Worm (Caenorhabditis elegans) whole organism, L4 larva: ENCODE results near the gene C06H5.14.

Source experiments
- F26F4.8 ChIP-seq: fragments of 200-800 bp; sonication (Bioruptor generic); conservative IDR thresholded peaks from 2 replicates; pipeline ENCODE4 v1.3.6; 2022; ENCODE audit warnings: missing genetic modification characterization, missing compliant biosample characterization
- F49E8.2 ChIP-seq: sonication (generic microtip); optimal IDR thresholded peaks from 2 replicates; lab custom pipeline; 2016; ENCODE audit warnings: missing compliant biosample characterization, mild to moderate bottlenecking, missing genetic modification characterization, borderline replicate concordance
- R02D3.7 ChIP-seq: fragments of 150-350 bp; sonication (generic microtip); optimal IDR thresholded peaks from 3 replicates; lab custom pipeline; 2014; ENCODE audit warnings: missing biosample characterization, missing genetic modification characterization
- T20F7.1 ChIP-seq: fragments of 200-800 bp; sonication (Bioruptor generic); optimal IDR thresholded peaks from 2 replicates; lab custom pipeline; 2018; ENCODE audit warnings: mild to moderate bottlenecking, missing genetic modification characterization, missing compliant biosample characterization
- Y48G9A.11 ChIP-seq: fragments of 200-800 bp; sonication (Bioruptor generic); IDR thresholded peaks from 2 replicates; pipeline ENCODE4 v1.3.6; 2022; ENCODE audit warnings: missing genetic modification reagents, missing genetic modification characterization, missing compliant biosample characterization
- Y75B8A.6 ChIP-seq: fragments of 200-800 bp; sonication (Bioruptor generic); IDR thresholded peaks from 2 replicates; pipeline ENCODE4 v1.3.6; 2022; ENCODE audit warnings: missing genetic modification reagents, missing genetic modification characterization, missing compliant biosample characterization
- aha-1 ChIP-seq: fragments of 150-350 bp; peaks from one replicate; lab custom pipeline; 2014; ENCODE audit warnings: missing biosample characterization, missing genetic modification characterization
- aly-2 ChIP-seq: sonication (generic microtip); optimal IDR thresholded peaks from 2 replicates; lab custom pipeline; 2018; ENCODE audit warnings: missing biosample characterization, missing genetic modification characterization
- arid-1 ChIP-seq: fragments of 200-800 bp; sonication (Bioruptor generic); conservative IDR thresholded peaks from 2 replicates; pipeline ENCODE4 v1.3.6; 2022; ENCODE audit warnings: missing genetic modification reagents, missing genetic modification characterization, missing compliant biosample characterization
- ceh-20 ChIP-seq: fragments of 200-800 bp; sonication (Bioruptor generic); IDR thresholded peaks from 2 replicates; pipeline ENCODE4 v1.3.6; 2022; ENCODE audit warnings: missing genetic modification reagents, missing genetic modification characterization, missing compliant biosample characterization
- ceh-44 ChIP-seq: fragments of 200-800 bp; sonication (Bioruptor generic); IDR thresholded peaks from 2 replicates; pipeline ENCODE4 v1.3.6; 2022; ENCODE audit warnings: missing genetic modification reagents, missing genetic modification characterization, missing compliant biosample characterization
- ceh-82 ChIP-seq: sonication (generic microtip); optimal IDR thresholded peaks from 2 replicates; lab custom pipeline; 2017; ENCODE audit warnings: missing biosample characterization, missing genetic modification characterization
- daf-16 ChIP-seq, 3 experiments: sonication (generic microtip); optimal IDR thresholded peaks; 2 replicates each; lab custom pipeline; 2016 to 2017; ENCODE audit warnings: missing genetic modification characterization in 3 of 3, missing genetic modification reagents in 3 of 3, mild to moderate bottlenecking in 2 of 3, missing compliant biosample characterization in 2 of 3, missing biosample characterization in 1 of 3, moderate library complexity in 1 of 3
- daf-19 ChIP-seq: fragments of 200-800 bp; sonication (Bioruptor generic); conservative IDR thresholded peaks from 2 replicates; pipeline ENCODE4 v1.3.6; 2022; ENCODE audit warnings: missing genetic modification characterization, missing compliant biosample characterization
- daf-8 ChIP-seq: fragments of 200-800 bp; sonication (Bioruptor generic); IDR thresholded peaks from 2 replicates; pipeline ENCODE4 v1.3.6; 2022; ENCODE audit warnings: missing genetic modification characterization, missing compliant biosample characterization
- duxl-1 ChIP-seq: sonication (generic microtip); optimal IDR thresholded peaks from 2 replicates; lab custom pipeline; 2016; ENCODE audit warnings: mild to moderate bottlenecking, missing genetic modification characterization, moderate library complexity, missing compliant biosample characterization; ENCODE audit not compliant: poor library complexity
- dve-1 ChIP-seq: sonication (generic microtip); optimal IDR thresholded peaks from 2 replicates; lab custom pipeline; 2017; ENCODE audit warnings: antibody characterized with exemption, mild to moderate bottlenecking, missing genetic modification characterization, missing compliant biosample characterization; ENCODE audit not compliant: insufficient read depth
- egl-27 ChIP-seq: sonication (generic microtip); optimal IDR thresholded peaks from 3 replicates; lab custom pipeline; 2017; ENCODE audit warnings: missing biosample characterization, missing genetic modification reagents, missing genetic modification characterization
- egl-43 ChIP-seq: fragments of 200-800 bp; sonication (Bioruptor generic); IDR thresholded peaks from 2 replicates; pipeline ENCODE4 v1.3.6; 2022; ENCODE audit warnings: missing genetic modification reagents, missing genetic modification characterization, missing compliant biosample characterization
- fkh-10 ChIP-seq: fragments of 150-350 bp; optimal IDR thresholded peaks from 2 replicates; lab custom pipeline; 2014; ENCODE audit warnings: missing biosample characterization, missing genetic modification reagents, missing genetic modification characterization
- gei-8 ChIP-seq: fragments of 200-800 bp; sonication (Bioruptor generic); optimal IDR thresholded peaks from 2 replicates; lab custom pipeline; 2018; ENCODE audit warnings: mild to moderate bottlenecking, missing genetic modification characterization, missing compliant biosample characterization
- hmg-1.1 ChIP-seq: fragments of 200-800 bp; sonication (Bioruptor generic); IDR thresholded peaks from 2 replicates; pipeline ENCODE4 v1.3.6; 2022; ENCODE audit warnings: missing genetic modification reagents, missing genetic modification characterization, missing compliant biosample characterization
- lin-13 ChIP-seq: fragments of 150-350 bp; optimal IDR thresholded peaks from 2 replicates; lab custom pipeline; 2014; ENCODE audit warnings: missing biosample characterization, missing genetic modification reagents, missing genetic modification characterization
- lir-3 ChIP-seq: sonication (generic microtip); optimal IDR thresholded peaks from 2 replicates; lab custom pipeline; 2016; ENCODE audit warnings: mild to moderate bottlenecking, missing genetic modification characterization, missing compliant biosample characterization
- madf-9 ChIP-seq: fragments of 200-800 bp; sonication (Bioruptor generic); conservative IDR thresholded peaks from 2 replicates; pipeline ENCODE4 v1.3.6; 2022; ENCODE audit warnings: missing genetic modification reagents, missing genetic modification characterization, missing compliant biosample characterization
- mdl-1 ChIP-seq, 2 experiments: fragments of 150-350 bp in 1 of 2; sonication (generic microtip) in 1 of 2; optimal IDR thresholded peaks; 2 replicates each; lab custom pipeline; 2014 to 2017; ENCODE audit warnings: missing biosample characterization in 2 of 2, missing genetic modification characterization in 2 of 2
- mxl-2 ChIP-seq: fragments of 200-800 bp; sonication (Bioruptor generic); conservative IDR thresholded peaks from 2 replicates; pipeline ENCODE4 v1.3.6; 2022; ENCODE audit warnings: missing genetic modification reagents, missing genetic modification characterization, missing compliant biosample characterization
- mxl-3 ChIP-seq: fragments of 200-800 bp; sonication (Bioruptor generic); optimal IDR thresholded peaks from 2 replicates; lab custom pipeline; 2018; ENCODE audit warnings: mild to moderate bottlenecking, missing genetic modification characterization, missing compliant biosample characterization
- nhr-10 ChIP-seq: fragments of 150-350 bp; optimal IDR thresholded peaks from 2 replicates; lab custom pipeline; 2014; ENCODE audit warnings: missing biosample characterization, missing genetic modification characterization
- nhr-102 ChIP-seq: sonication (generic microtip); optimal IDR thresholded peaks from 2 replicates; lab custom pipeline; 2016; ENCODE audit warnings: mild to moderate bottlenecking, missing genetic modification characterization, moderate library complexity, missing compliant biosample characterization
- nhr-11 ChIP-seq: fragments of 150-350 bp; optimal IDR thresholded peaks from 2 replicates; lab custom pipeline; 2014; ENCODE audit warnings: missing biosample characterization, missing genetic modification characterization
- nhr-111 ChIP-seq: fragments of 200-800 bp; sonication (Bioruptor generic); optimal IDR thresholded peaks from 2 replicates; lab custom pipeline; 2018; ENCODE audit warnings: mild to moderate bottlenecking, missing genetic modification characterization, missing compliant biosample characterization
- nhr-237 ChIP-seq: sonication (generic microtip); optimal IDR thresholded peaks from 2 replicates; lab custom pipeline; 2017; ENCODE audit warnings: missing biosample characterization, missing genetic modification characterization
- nhr-25 ChIP-seq: sonication (generic microtip); optimal IDR thresholded peaks from 2 replicates; lab custom pipeline; 2017; ENCODE audit warnings: missing genetic modification characterization, mild to moderate bottlenecking, missing compliant biosample characterization, antibody characterized with exemption, moderate library complexity, borderline replicate concordance; ENCODE audit not compliant: insufficient read depth
- nhr-48 ChIP-seq: sonication (generic microtip); optimal IDR thresholded peaks from 2 replicates; lab custom pipeline; 2016; ENCODE audit warnings: mild to moderate bottlenecking, missing genetic modification characterization, missing compliant biosample characterization
- nhr-76 ChIP-seq: fragments of 150-350 bp; optimal IDR thresholded peaks from 2 replicates; lab custom pipeline; 2014; ENCODE audit warnings: missing biosample characterization, missing genetic modification characterization
- pha-4 ChIP-seq, 2 experiments: fragments of 150-350 bp in 1 of 2; fragments of 200-800 bp in 1 of 2; sonication (Bioruptor generic) in 1 of 2; IDR thresholded peaks in 1 of 2; optimal IDR thresholded peaks in 1 of 2; 2 replicates each; pipeline versions ENCODE4 v1.3.6 to Lab custom; 2014 to 2022; ENCODE audit warnings: missing genetic modification characterization in 2 of 2, missing genetic modification reagents in 2 of 2, missing biosample characterization in 1 of 2, missing compliant biosample characterization in 1 of 2
- php-3 ChIP-seq: fragments of 200-800 bp; sonication (Bioruptor generic); IDR thresholded peaks from 2 replicates; pipeline ENCODE4 v1.3.6; 2022; ENCODE audit warnings: missing genetic modification reagents, missing genetic modification characterization, missing compliant biosample characterization
- pqm-1 ChIP-seq: sonication (generic microtip); optimal IDR thresholded peaks from 2 replicates; lab custom pipeline; 2017; ENCODE audit warnings: missing biosample characterization, missing genetic modification characterization
- rbr-2 ChIP-seq: sonication (generic microtip); optimal IDR thresholded peaks from 2 replicates; lab custom pipeline; 2016; ENCODE audit warnings: missing genotype, missing genetic modification characterization, missing compliant biosample characterization
- sdz-12 ChIP-seq: fragments of 200-800 bp; sonication (Bioruptor generic); optimal IDR thresholded peaks from 2 replicates; lab custom pipeline; 2018; ENCODE audit warnings: mild to moderate bottlenecking, missing genetic modification characterization, missing compliant biosample characterization
- skn-1 ChIP-seq: fragments of 150-350 bp; optimal IDR thresholded peaks from 2 replicates; lab custom pipeline; 2014; ENCODE audit warnings: missing biosample characterization, missing genetic modification characterization
- snpc-1.2 ChIP-seq: fragments of 200-800 bp; sonication (Bioruptor generic); IDR thresholded peaks from 2 replicates; pipeline ENCODE4 v1.3.6; 2022; ENCODE audit warnings: missing genetic modification reagents, missing genetic modification characterization, missing compliant biosample characterization
- snpc-4 ChIP-seq: fragments of 150-350 bp; optimal IDR thresholded peaks from 2 replicates; lab custom pipeline; 2014; ENCODE audit warnings: missing biosample characterization, missing genetic modification characterization
- tra-1 ChIP-seq: fragments of 200-800 bp; sonication (Bioruptor generic); IDR thresholded peaks from 2 replicates; pipeline ENCODE4 v1.3.6; 2022; ENCODE audit warnings: missing genetic modification reagents, missing genetic modification characterization, missing compliant biosample characterization
- unc-130 ChIP-seq: sonication (generic microtip); optimal IDR thresholded peaks from 2 replicates; lab custom pipeline; 2016; ENCODE audit warnings: missing genetic modification reagents, missing genetic modification characterization, missing compliant biosample characterization
- unc-39 ChIP-seq: sonication (generic microtip); optimal IDR thresholded peaks from 2 replicates; lab custom pipeline; 2017; ENCODE audit warnings: missing biosample characterization, missing genetic modification characterization
- vab-7 ChIP-seq: fragments of 200-800 bp; sonication (Bioruptor generic); IDR thresholded peaks from 2 replicates; pipeline ENCODE4 v1.3.6; 2022; ENCODE audit warnings: missing genetic modification reagents, missing genetic modification characterization, missing compliant biosample characterization
- zfp-2 ChIP-seq: sonication (generic microtip); optimal IDR thresholded peaks from 2 replicates; lab custom pipeline; 2016; ENCODE audit warnings: mild to moderate bottlenecking, missing genetic modification characterization, missing compliant biosample characterization
- zip-2 ChIP-seq: fragments of 150-350 bp; optimal IDR thresholded peaks from 2 replicates; lab custom pipeline; 2014; ENCODE audit warnings: missing biosample characterization, missing genetic modification characterization
- ztf-7 ChIP-seq: fragments of 150-350 bp; optimal IDR thresholded peaks from 2 replicates; lab custom pipeline; 2014; ENCODE audit warnings: missing biosample characterization, missing genetic modification characterization

The C06H5.14 gene

DNA sequence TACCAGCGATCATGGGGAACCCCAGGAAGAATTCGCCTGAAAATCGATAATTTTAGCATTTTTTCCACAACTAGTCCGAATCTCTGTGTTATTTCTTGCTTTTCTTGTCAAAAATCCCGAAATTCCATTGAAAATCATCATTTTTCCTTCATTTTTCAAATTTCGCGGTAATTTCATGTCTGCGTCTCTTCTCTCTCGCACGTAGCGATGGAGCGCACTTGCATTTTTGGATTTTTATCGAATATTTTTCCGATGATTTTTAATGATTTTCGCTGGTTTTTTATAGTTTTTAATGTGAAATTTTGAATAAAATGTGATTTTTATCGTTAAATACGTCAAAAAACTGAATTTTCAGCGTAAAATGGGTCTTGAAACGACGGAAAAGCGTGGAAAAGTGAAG, 17.5 kb downstream of the C06H5.14 start, which contains the start of gene E01B7.2 (continued):
- TF ChIP-seq sdz-12 (GFP tag; lab: Kevin White, UChicago) = no peak
- TF ChIP-seq hmg-1.1 (GFP tag; lab: Robert Waterston, UW) = 0 out of 2 replicates have a peak, but pooled peaks have one; percentile 22
- TF ChIP-seq madf-9 (GFP tag; lab: Robert Waterston, UW) = no peak
- TF ChIP-seq F49E8.2 (tag; lab: Kevin White, UChicago) = no peak
- TF ChIP-seq lin-13 = peak; percentile 59
- TF ChIP-seq daf-19 = no peak
- no peak for TF ChIP-seq ceh-82
- no peak for TF ChIP-seq nhr-237 (tag; lab: Kevin White, UChicago)
- TF ChIP-seq daf-8 (GFP tag; lab: Robert Waterston, UW) = no peak
- TF ChIP-seq rbr-2 (tag; lab: Kevin White, UChicago) = peak; percentile 20
- TF ChIP-seq arid-1 = no peak
- no peak for TF ChIP-seq R02D3.7
- peak; percentile 15 for TF ChIP-seq fkh-10 (GFP tag; lab: Kevin White, UChicago)
- no peak for TF ChIP-seq lir-3
- no peak for TF ChIP-seq nhr-10 (tag; lab: Kevin White, UChicago)
- TF ChIP-seq F26F4.8 (GFP tag; lab: Robert Waterston, UW) = no peak
- TF ChIP-seq tra-1 (GFP tag; lab: Robert Waterston, UW) = no peak
- TF ChIP-seq nhr-11 (tag; lab: Kevin White, UChicago) = peak; percentile 22
- no peak for TF ChIP-seq unc-39 (tag; lab: Kevin White, UChicago)
- no peak for TF ChIP-seq daf-16 (GFP tag; optimal IDR thresholded peaks at IDR 0.05; lab: Kevin White, UChicago)
- peak; percentile 4 for TF ChIP-seq daf-16 (tag; optimal IDR thresholded peaks at IDR 0.05; lab: Kevin White, UChicago)
- no peak for TF ChIP-seq Y75B8A.6 (GFP tag; lab: Robert Waterston, UW)
- no peak for TF ChIP-seq nhr-102
- TF ChIP-seq vab-7 (GFP tag; lab: Robert Waterston, UW) = no peak
- no peak for TF ChIP-seq aha-1
- TF ChIP-seq skn-1 (tag; lab: Kevin White, UChicago) = no peak
- no peak for TF ChIP-seq egl-27 (tag; lab: Kevin White, UChicago)
- TF ChIP-seq Y48G9A.11 (GFP tag; lab: Robert Waterston, UW) = no peak
- no peak for TF ChIP-seq nhr-111 (GFP tag; lab: Kevin White, UChicago)
- TF ChIP-seq nhr-76 (tag; lab: Kevin White, UChicago) = no peak
- no peak for TF ChIP-seq mxl-3
- no peak for TF ChIP-seq php-3 (GFP tag; lab: Robert Waterston, UW)
- TF ChIP-seq duxl-1 (tag; lab: Kevin White, UChicago) = peak; percentile 67
- no peak for TF ChIP-seq mxl-2
- no peak for TF ChIP-seq mdl-1 (tag; optimal IDR thresholded peaks at IDR 0.05; lab: Kevin White, UChicago)
- TF ChIP-seq T20F7.1 = no peak
- TF ChIP-seq unc-130 (GFP tag; lab: Kevin White, UChicago) = no peak
- TF ChIP-seq ceh-20 (GFP tag; lab: Robert Waterston, UW) = no peak
- TF ChIP-seq zip-2 (tag; lab: Kevin White, UChicago) = no peak
- TF ChIP-seq nhr-25 = no peak
- TF ChIP-seq egl-43 (GFP tag; lab: Robert Waterston, UW) = no peak
- TF ChIP-seq aly-2 (tag; lab: Kevin White, UChicago) = no peak
- no peak for TF ChIP-seq ztf-7 (tag; lab: Kevin White, UChicago)
- peak; percentile 78 for TF ChIP-seq dve-1 (tag; lab: Kevin White, UChicago)
- TF ChIP-seq nhr-48 = no peak
- no peak for TF ChIP-seq ceh-44
- TF ChIP-seq gei-8 (GFP tag; lab: Kevin White, UChicago) = no peak
- no peak for TF ChIP-seq zfp-2 (tag; lab: Kevin White, UChicago)
- no peak for TF ChIP-seq snpc-1.2 (GFP tag; lab: Robert Waterston, UW)
- TF ChIP-seq pha-4 (GFP tag; IDR thresholded peaks at IDR 0.05; lab: Robert Waterston, UW) = no peak
- TF ChIP-seq pha-4 (tag; optimal IDR thresholded peaks at IDR 0.05; lab: Kevin White, UChicago) = no peak
- no peak for TF ChIP-seq snpc-4 (tag; lab: Kevin White, UChicago)
- TF ChIP-seq pqm-1 (tag; lab: Kevin White, UChicago) = no peak
